Fruit fly (Drosophila melanogaster) whole organism, wandering third instar larva: ENCODE measurements around the gene Cf2.

Experiments
- Abd-B ChIP-seq: fragments of >200 bp; optimal IDR thresholded peaks from 2 replicates; lab custom pipeline; 2017; ENCODE audit warnings: missing biosample characterization, missing genetic modification characterization
- CG32264 ChIP-seq: fragments of 200-800 bp; sonication (Bioruptor generic); optimal IDR thresholded peaks from 2 replicates; lab custom pipeline; 2016; ENCODE audit warnings: missing biosample characterization, missing genetic modification characterization
- CG9705 ChIP-seq: fragments of 200-800 bp; sonication (Bioruptor generic); optimal IDR thresholded peaks from 2 replicates; lab custom pipeline; 2018; ENCODE audit warnings: missing biosample characterization, mild to moderate bottlenecking, missing genetic modification characterization
- CrebA ChIP-seq: fragments of 200-800 bp; sonication (Bioruptor generic); optimal IDR thresholded peaks from 2 replicates; lab custom pipeline; 2016; ENCODE audit warnings: missing biosample characterization, mild to moderate bottlenecking, missing genetic modification characterization, borderline replicate concordance
- Dfd ChIP-seq: fragments of >200 bp; optimal IDR thresholded peaks from 2 replicates; lab custom pipeline; 2017; ENCODE audit warnings: missing biosample characterization, missing genetic modification characterization
- Dif ChIP-seq: fragments of 200-275, 200-300 bp; sonication (Bioruptor generic); optimal IDR thresholded peaks from 2 replicates; lab custom pipeline; 2018; ENCODE audit warnings: missing biosample characterization, missing genetic modification characterization; ENCODE audit not compliant: partially characterized antibody
- GATAd ChIP-seq: sonication (Bioruptor generic); optimal IDR thresholded peaks from 2 replicates; lab custom pipeline; 2016; ENCODE audit warnings: missing biosample characterization, missing genetic modification characterization
- HLH106 ChIP-seq: fragments of 200-800 bp; optimal IDR thresholded peaks from 3 replicates; lab custom pipeline; 2019; ENCODE audit warnings: missing biosample characterization, mild to moderate bottlenecking, missing genetic modification characterization, moderate library complexity
- Hnf4 ChIP-seq: fragments of 200-800 bp; sonication (Bioruptor generic); optimal IDR thresholded peaks from 2 replicates; lab custom pipeline; 2016; ENCODE audit warnings: missing biosample characterization, mild to moderate bottlenecking, missing genetic modification characterization
- Hr78 ChIP-seq: fragments of >200 bp; optimal IDR thresholded peaks from 2 replicates; lab custom pipeline; 2017; ENCODE audit warnings: missing biosample characterization, missing genetic modification characterization
- Hr83 ChIP-seq: fragments of 200-300 bp; sonication (Bioruptor generic); optimal IDR thresholded peaks from 2 replicates; lab custom pipeline; 2016; ENCODE audit warnings: missing biosample characterization, mild to moderate bottlenecking, missing genetic modification characterization, moderate library complexity; ENCODE audit not compliant: poor library complexity, severe bottlenecking
- Jra ChIP-seq: sonication (Bioruptor generic); optimal IDR thresholded peaks from 2 replicates; lab custom pipeline; 2016; ENCODE audit warnings: missing biosample characterization, missing genetic modification characterization
- Mio ChIP-seq: sonication (Bioruptor generic); optimal IDR thresholded peaks from 2 replicates; lab custom pipeline; 2016; ENCODE audit warnings: missing biosample characterization, missing genetic modification characterization
- Myc ChIP-seq: fragments of >200 bp; optimal IDR thresholded peaks from 2 replicates; lab custom pipeline; 2017
- N ChIP-seq: fragments of >200 bp; optimal IDR thresholded peaks from 2 replicates; lab custom pipeline; 2018; ENCODE audit warnings: missing biosample characterization, missing external identifiers, missing genetic modification characterization
- OdsH ChIP-seq: fragments of 200-800 bp; sonication (Bioruptor generic); optimal IDR thresholded peaks from 2 replicates; lab custom pipeline; 2016; ENCODE audit warnings: missing biosample characterization, mild to moderate bottlenecking, missing genetic modification characterization
- Rel ChIP-seq, 2 experiments: fragments of 200-800 bp; sonication (Bioruptor generic) in 1 of 2; optimal IDR thresholded peaks; 2 replicates in 1 of 2; 3 replicates in 1 of 2; lab custom pipeline; 2016 to 2019; ENCODE audit warnings: mild to moderate bottlenecking in 2 of 2, missing biosample characterization in 2 of 2, missing genetic modification characterization in 2 of 2, moderate library complexity in 1 of 2
- Sp1 ChIP-seq: fragments of 200-800 bp; sonication (Bioruptor generic); optimal IDR thresholded peaks from 3 replicates; lab custom pipeline; 2019; ENCODE audit warnings: missing biosample characterization, mild to moderate bottlenecking, missing genetic modification characterization, moderate library complexity
- Vsx2 ChIP-seq: fragments of 200-300, 225-300 bp; sonication (Bioruptor generic); optimal IDR thresholded peaks from 2 replicates; lab custom pipeline; 2018; ENCODE audit warnings: missing biosample characterization, missing genetic modification characterization; ENCODE audit not compliant: partially characterized antibody
- br ChIP-seq: fragments of 200-800 bp; sonication (Bioruptor generic); optimal IDR thresholded peaks from 2 replicates; lab custom pipeline; 2016; ENCODE audit warnings: missing biosample characterization, missing genetic modification characterization
- brk ChIP-seq: fragments of 200-800 bp; sonication (Bioruptor generic); optimal IDR thresholded peaks from 2 replicates; lab custom pipeline; 2016; ENCODE audit warnings: missing biosample characterization, mild to moderate bottlenecking, missing genetic modification characterization
- dl ChIP-seq, 2 experiments: fragments of 175-275, 200-275 bp in 1 of 2; fragments of 200-275 bp in 1 of 2; sonication (Bioruptor generic); optimal IDR thresholded peaks; lab custom pipeline; 2018; ENCODE audit warnings: mild to moderate bottlenecking in 2 of 2, missing biosample characterization in 2 of 2, missing genetic modification characterization in 2 of 2, moderate library complexity in 2 of 2; ENCODE audit not compliant: partially characterized antibody in 2 of 2, insufficient read depth in 1 of 2
- dmrt93B ChIP-seq: fragments of 200-800 bp; sonication (Bioruptor generic); optimal IDR thresholded peaks from 2 replicates; lab custom pipeline; 2018; ENCODE audit warnings: missing biosample characterization, mild to moderate bottlenecking, missing genetic modification characterization
- dsf ChIP-seq: sonication (Bioruptor generic); optimal IDR thresholded peaks from 2 replicates; lab custom pipeline; 2016; ENCODE audit warnings: missing biosample characterization, missing genetic modification characterization, borderline replicate concordance
- ey ChIP-seq: fragments of 200-800 bp; sonication (Bioruptor generic); optimal IDR thresholded peaks from 2 replicates; lab custom pipeline; 2016; ENCODE audit warnings: missing biosample characterization, missing genetic modification characterization
- foxo ChIP-seq, 2 experiments: fragments of 200-800 bp; sonication (Bioruptor generic); optimal IDR thresholded peaks; 2 replicates in 1 of 2; 3 replicates in 1 of 2; lab custom pipeline; 2016 to 2017; ENCODE audit warnings: missing biosample characterization in 2 of 2, missing genetic modification characterization in 2 of 2
- fru ChIP-seq: fragments of 200-800 bp; sonication (Bioruptor generic); optimal IDR thresholded peaks from 3 replicates; lab custom pipeline; 2016; ENCODE audit warnings: missing biosample characterization, mild to moderate bottlenecking, missing genetic modification characterization
- h ChIP-seq: fragments of 200-800 bp; sonication (Bioruptor generic); optimal IDR thresholded peaks from 3 replicates; lab custom pipeline; 2016; ENCODE audit warnings: missing biosample characterization, mild to moderate bottlenecking, missing genetic modification characterization
- jim ChIP-seq: fragments of 175-275, 200-325 bp; sonication (Bioruptor generic); optimal IDR thresholded peaks from 2 replicates; lab custom pipeline; 2016; ENCODE audit warnings: missing biosample characterization, mild to moderate bottlenecking, missing genetic modification characterization
- lola ChIP-seq: fragments of >200 bp; optimal IDR thresholded peaks from 2 replicates; lab custom pipeline; 2017; ENCODE audit warnings: missing biosample characterization, missing genetic modification characterization
- pan ChIP-seq: fragments of >200 bp; optimal IDR thresholded peaks from 2 replicates; lab custom pipeline; 2017
- psq ChIP-seq: fragments of 200-800 bp; sonication (Bioruptor generic); optimal IDR thresholded peaks from 3 replicates; lab custom pipeline; 2017; ENCODE audit warnings: missing biosample characterization, mild to moderate bottlenecking, missing genetic modification characterization, moderate library complexity
- rgr ChIP-seq: fragments of 200-800 bp; sonication (Bioruptor generic); optimal IDR thresholded peaks from 3 replicates; lab custom pipeline; 2016; ENCODE audit warnings: missing biosample characterization, mild to moderate bottlenecking, missing genetic modification characterization
- sage ChIP-seq: fragments of 200-800 bp; sonication (Bioruptor generic); optimal IDR thresholded peaks from 2 replicates; lab custom pipeline; 2016; ENCODE audit warnings: missing biosample characterization, mild to moderate bottlenecking, missing genetic modification characterization
- sv ChIP-seq: fragments of 200-800 bp; sonication (Bioruptor generic); optimal IDR thresholded peaks from 3 replicates; lab custom pipeline; 2016; ENCODE audit warnings: missing biosample characterization, missing genetic modification characterization
- tai ChIP-seq: sonication (Bioruptor generic); optimal IDR thresholded peaks from 2 replicates; lab custom pipeline; 2016; ENCODE audit warnings: missing biosample characterization, missing genetic modification characterization
- usp ChIP-seq: fragments of >200 bp; optimal IDR thresholded peaks from 2 replicates; lab custom pipeline; 2017; ENCODE audit warnings: missing biosample characterization, missing genetic modification characterization
- woc ChIP-seq: sonication (Bioruptor generic); optimal IDR thresholded peaks from 2 replicates; lab custom pipeline; 2016; ENCODE audit warnings: missing biosample characterization, mild to moderate bottlenecking, missing genetic modification characterization

Cf2 gene

dm6 chr2L:4887382-4888219 is 4.7 kb upstream of the Cf2 start:
- no peak for TF ChIP-seq jim
- peak; percentile 31 for TF ChIP-seq Mio (GFP tag; lab: Kevin White, UChicago)
- no peak for TF ChIP-seq usp (GFP tag; lab: Kevin White, UChicago)
- peak; percentile 82 for TF ChIP-seq tai (GFP tag; lab: Kevin White, UChicago)
- peak; percentile 86 for TF ChIP-seq br (GFP tag; lab: Kevin White, UChicago)
- no peak for TF ChIP-seq Dif (GFP tag; lab: Kevin White, UChicago)
- TF ChIP-seq Vsx2 (GFP tag; lab: Kevin White, UChicago), result no peak
- peak; percentile 82 for TF ChIP-seq GATAd (GFP tag; lab: Kevin White, UChicago)
- TF ChIP-seq Abd-B (GFP tag; lab: Kevin White, UChicago), result no peak
- TF ChIP-seq dl (GFP tag; optimal IDR thresholded peaks at IDR 0.05; lab: Kevin White, UChicago; ENCODE audit: insufficient read depth in 1 of 2, partially characterized antibody in 2 of 2), result no peak
- TF ChIP-seq h (GFP tag; lab: Kevin White, UChicago), result peak; percentile 94
- peak; percentile 88 for TF ChIP-seq ey
- TF ChIP-seq Hnf4 (GFP tag; lab: Kevin White, UChicago), result peak; percentile 90
- TF ChIP-seq Myc (lab: Kevin White, UChicago), result no peak
- TF ChIP-seq dsf, result peak; percentile 81
- TF ChIP-seq Hr78, result no peak
- TF ChIP-seq CG9705 (GFP tag; lab: Kevin White, UChicago), result peak; percentile 81
- peak; percentile 66 for TF ChIP-seq CG32264 (GFP tag; lab: Kevin White, UChicago)
- peak; percentile 96 for TF ChIP-seq HLH106 (tag; lab: Kevin White, UChicago)
- TF ChIP-seq CrebA (GFP tag; lab: Kevin White, UChicago), result no peak
- TF ChIP-seq Dfd (GFP tag; lab: Kevin White, UChicago), result peak; percentile 19
- no peak for TF ChIP-seq pan (lab: Kevin White, UChicago)
- peak; percentile 91 for TF ChIP-seq psq
- TF ChIP-seq fru, result peak; percentile 86
- TF ChIP-seq rgr, result peak; percentile 93
- TF ChIP-seq sv (GFP tag; lab: Kevin White, UChicago), result no peak
- TF ChIP-seq N, result no peak
- peak; percentile 79 for TF ChIP-seq brk
- peak in 1 of 2 experiments; percentile 91 for TF ChIP-seq foxo (GFP tag; optimal IDR thresholded peaks at IDR 0.05; lab: Kevin White, UChicago)
- no peak for TF ChIP-seq lola (GFP tag; lab: Kevin White, UChicago)
- TF ChIP-seq sage (GFP tag; lab: Kevin White, UChicago), result peak; percentile 89
- TF ChIP-seq Rel (GFP tag; optimal IDR thresholded peaks at IDR 0.05; lab: Kevin White, UChicago), result no peak
- peak; percentile 73 for TF ChIP-seq Rel (tag; optimal IDR thresholded peaks at IDR 0.05; lab: Kevin White, UChicago)
- TF ChIP-seq Jra (GFP tag; lab: Kevin White, UChicago), result peak; percentile 76
- TF ChIP-seq Hr83 (GFP tag; lab: Kevin White, UChicago), result peak; percentile 63
- peak; percentile 86 for TF ChIP-seq dmrt93B
- TF ChIP-seq OdsH (GFP tag; lab: Kevin White, UChicago), result peak; percentile 92
- TF ChIP-seq Sp1 (GFP tag; lab: Kevin White, UChicago), result peak; percentile 91
- TF ChIP-seq woc (GFP tag; lab: Kevin White, UChicago), result peak; percentile 65

DNA sequence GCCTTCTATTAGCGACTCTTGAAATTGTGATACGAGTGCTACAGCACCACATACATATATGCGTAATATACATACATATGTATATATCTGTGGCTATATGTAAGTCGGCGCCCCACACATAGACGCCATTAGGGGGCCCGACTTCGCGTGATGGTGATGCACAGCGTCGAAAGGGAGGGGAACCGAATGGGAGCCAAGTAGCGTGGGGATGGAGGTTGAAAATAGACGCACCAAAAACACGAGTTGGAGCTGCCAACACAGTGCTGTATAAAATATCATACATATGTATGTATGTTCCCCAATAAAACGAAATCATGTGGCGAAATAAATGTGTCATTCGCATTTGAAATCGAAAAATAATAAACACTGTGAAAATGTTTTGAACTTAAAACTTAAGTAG is 3.7 kb upstream of the Cf2 start:
- TF ChIP-seq Myc (lab: Kevin White, UChicago) (no peak), CrebA (GFP tag; lab: Kevin White, UChicago) (no peak), sage (GFP tag; lab: Kevin White, UChicago) (no peak), Hr83 (GFP tag; lab: Kevin White, UChicago) (no peak), rgr (no peak), OdsH (GFP tag; lab: Kevin White, UChicago) (no peak), foxo (GFP tag; optimal IDR thresholded peaks at IDR 0.05; lab: Kevin White, UChicago) (no peak), Abd-B (GFP tag; lab: Kevin White, UChicago) (no peak), dmrt93B (no peak), brk (no peak)
